Fruit fly (Drosophila melanogaster): ENCODE measurements around the gene CG31806.

DNA sequence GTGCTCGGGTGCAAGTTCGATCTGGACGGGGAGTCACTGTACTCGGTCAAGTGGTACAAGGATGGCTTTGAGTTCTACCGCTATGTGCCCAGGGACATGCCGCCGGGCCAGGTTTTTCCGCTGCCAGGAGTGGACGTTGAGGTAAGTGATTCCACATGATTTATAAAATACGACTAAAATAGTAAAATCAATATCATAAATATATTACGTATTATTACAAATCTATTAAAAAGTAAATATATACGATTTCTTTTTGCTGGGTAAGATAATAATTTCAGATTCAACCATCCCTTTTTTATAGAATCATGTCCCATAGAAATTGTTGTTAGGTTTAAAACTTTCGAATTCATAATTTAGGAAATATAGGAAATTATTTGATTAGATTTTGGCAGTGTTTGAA, at the start of gene CG31806:
- no peak for TF ChIP-seq pan (optimal IDR thresholded peaks at IDR 0.05)
- no peak for TF ChIP-seq usp (GFP tag; optimal IDR thresholded peaks at IDR 0.05)
- no peak for TF ChIP-seq Dll (optimal IDR thresholded peaks at IDR 0.05)
